Worm (Caenorhabditis elegans) whole organism, L4/young adult: ENCODE measurements around the gene ZC178.2.

Experiments used
- W03F9.2 ChIP-seq: fragments of 150-350 bp; optimal IDR thresholded peaks from 2 replicates; lab custom pipeline; 2014; ENCODE audit warnings: missing biosample characterization, missing genetic modification characterization
- dao-5 ChIP-seq: sonication (generic microtip); optimal IDR thresholded peaks from 2 replicates; lab custom pipeline; 2016; ENCODE audit warnings: missing genotype, missing genetic modification characterization, moderate library complexity, missing compliant biosample characterization
- him-1 ChIP-seq: sonication (generic microtip); optimal IDR thresholded peaks from 2 replicates; lab custom pipeline; 2016; ENCODE audit warnings: missing genotype, missing genetic modification reagents, missing genetic modification characterization, missing compliant biosample characterization

ce11 chrV:8681050-8681449 is 30.8 kb downstream of the ZC178.2 start, which contains the start of gene ZC190.2:
- TF ChIP-seq him-1 (tag; lab: Kevin White, UChicago) (no peak), W03F9.2 (no peak), dao-5 (no peak)
